Worm (Caenorhabditis elegans) whole organism, L1 larva: ENCODE measurements around the gene knl-3.

Experiments
- C04F5.9 ChIP-seq: sonication (generic microtip); optimal IDR thresholded peaks from 2 replicates; lab custom pipeline; 2016; ENCODE audit warnings: missing genetic modification characterization, missing compliant biosample characterization
- C16A3.4 ChIP-seq: fragments of 150-350 bp; optimal IDR thresholded peaks from 2 replicates; lab custom pipeline; 2014; ENCODE audit warnings: missing biosample characterization, missing genetic modification characterization
- F16B12.6 ChIP-seq: fragments of 150-350 bp; optimal IDR thresholded peaks from 2 replicates; lab custom pipeline; 2014; ENCODE audit warnings: missing biosample characterization, missing genetic modification characterization
- Y116A8C.19 ChIP-seq: sonication (generic microtip); optimal IDR thresholded peaks from 2 replicates; lab custom pipeline; 2016; ENCODE audit warnings: missing compliant biosample characterization, missing genetic modification characterization, borderline replicate concordance
- aly-2 ChIP-seq: fragments of 150-350 bp; optimal IDR thresholded peaks from 2 replicates; lab custom pipeline; 2014; ENCODE audit warnings: missing biosample characterization, missing genetic modification characterization
- blmp-1 ChIP-seq: fragments of 150-350 bp; optimal IDR thresholded peaks from 2 replicates; lab custom pipeline; 2014; ENCODE audit warnings: missing biosample characterization, missing genetic modification characterization
- ceh-8 ChIP-seq: fragments of 200-800 bp; sonication (Bioruptor generic); optimal IDR thresholded peaks from 2 replicates; lab custom pipeline; 2018; ENCODE audit warnings: mild to moderate bottlenecking, missing genetic modification characterization, moderate library complexity, missing compliant biosample characterization
- ceh-82 ChIP-seq, 3 experiments: fragments of 150-350 bp in 1 of 3; sonication (generic microtip) in 2 of 3; optimal IDR thresholded peaks; 2 replicates each; lab custom pipeline; 2014 to 2017; ENCODE audit warnings: missing biosample characterization in 3 of 3, missing genetic modification characterization in 3 of 3
- ces-1 ChIP-seq: fragments of 150-350 bp; optimal IDR thresholded peaks from 2 replicates; lab custom pipeline; 2014; ENCODE audit warnings: missing biosample characterization, missing genetic modification reagents, missing genetic modification characterization
- dpl-1 ChIP-seq, 3 experiments: fragments of 150-350 bp in 2 of 3; sonication (generic microtip) in 1 of 3; optimal IDR thresholded peaks; 2 replicates each; lab custom pipeline; 2014 to 2017; ENCODE audit warnings: missing biosample characterization in 3 of 3, missing genetic modification characterization in 3 of 3, missing genetic modification reagents in 3 of 3
- dsc-1 ChIP-seq: sonication (generic microtip); optimal IDR thresholded peaks from 2 replicates; lab custom pipeline; 2016; ENCODE audit warnings: mild to moderate bottlenecking, missing genetic modification characterization, missing compliant biosample characterization
- efl-1 ChIP-seq, 4 experiments: fragments of 150-350 bp; optimal IDR thresholded peaks in 3 of 4; peaks in 1 of 4; 1 replicate in 1 of 4; 2 replicates in 3 of 4; lab custom pipeline; 2014; ENCODE audit warnings: missing biosample characterization in 2 of 4, missing genetic modification characterization in 2 of 4, missing genetic modification reagents in 2 of 4
- egl-13 ChIP-seq: sonication (generic microtip); optimal IDR thresholded peaks from 2 replicates; lab custom pipeline; 2016; ENCODE audit warnings: missing genotype, missing genetic modification reagents, missing genetic modification characterization, missing compliant biosample characterization
- fkh-10 ChIP-seq: sonication (generic microtip); optimal IDR thresholded peaks from 2 replicates; lab custom pipeline; 2017; ENCODE audit warnings: missing biosample characterization, missing genetic modification reagents, missing genetic modification characterization
- irx-1 ChIP-seq: sonication (generic microtip); optimal IDR thresholded peaks from 2 replicates; lab custom pipeline; 2016; ENCODE audit warnings: missing genetic modification characterization, missing compliant biosample characterization
- isw-1 ChIP-seq: fragments of 200-800 bp; sonication (Bioruptor generic); IDR thresholded peaks from 2 replicates; pipeline ENCODE4 v1.3.6; 2022; ENCODE audit warnings: missing genetic modification characterization, missing compliant biosample characterization
- lin-13 ChIP-seq: fragments of 150-350 bp; optimal IDR thresholded peaks from 2 replicates; lab custom pipeline; 2014; ENCODE audit warnings: missing biosample characterization, missing genetic modification reagents, missing genetic modification characterization
- lin-14 ChIP-seq: fragments of 200-800 bp; sonication (Bioruptor generic); optimal IDR thresholded peaks from 2 replicates; lab custom pipeline; 2018; ENCODE audit warnings: mild to moderate bottlenecking, missing genetic modification characterization, moderate library complexity, missing compliant biosample characterization
- lin-15B ChIP-seq: fragments of 150-350 bp; sonication (generic microtip); optimal IDR thresholded peaks from 3 replicates; lab custom pipeline; 2014; ENCODE audit warnings: missing biosample characterization, missing genetic modification characterization
- lin-35 ChIP-seq, 2 experiments: fragments of 150-350 bp; optimal IDR thresholded peaks; 2 replicates each; lab custom pipeline; 2014; ENCODE audit warnings: missing biosample characterization in 2 of 2, missing genetic modification characterization in 2 of 2, missing genetic modification reagents in 2 of 2
- lin-39 ChIP-seq: fragments of 150-350 bp; optimal IDR thresholded peaks from 2 replicates; lab custom pipeline; 2014; ENCODE audit warnings: missing biosample characterization, missing genetic modification reagents, missing genetic modification characterization
- lsy-2 ChIP-seq, 2 experiments: fragments of 150-350 bp; optimal IDR thresholded peaks; 2 replicates each; lab custom pipeline; 2014; ENCODE audit warnings: missing biosample characterization in 2 of 2, missing genetic modification characterization in 2 of 2
- mab-9 ChIP-seq: fragments of 200-800 bp; sonication (Bioruptor generic); IDR thresholded peaks from 2 replicates; pipeline ENCODE4 v1.3.6; 2022; ENCODE audit warnings: missing genetic modification reagents, missing genetic modification characterization, missing compliant biosample characterization
- mdl-1 ChIP-seq, 2 experiments: fragments of 150-350 bp; optimal IDR thresholded peaks; 2 replicates each; lab custom pipeline; 2014 to 2017; ENCODE audit warnings: missing biosample characterization in 2 of 2, missing genetic modification characterization in 2 of 2, inconsistent platforms in 1 of 2
- nhr-19 ChIP-seq: fragments of 200-800 bp; sonication (Bioruptor generic); conservative IDR thresholded peaks from 2 replicates; pipeline ENCODE4 v1.3.6; 2022; ENCODE audit warnings: missing genetic modification characterization, missing compliant biosample characterization
- nhr-20 ChIP-seq: sonication (generic microtip); optimal IDR thresholded peaks from 2 replicates; lab custom pipeline; 2016; ENCODE audit warnings: mild to moderate bottlenecking, missing genetic modification characterization, missing compliant biosample characterization
- nhr-47 ChIP-seq: sonication (generic microtip); optimal IDR thresholded peaks from 2 replicates; lab custom pipeline; 2016; ENCODE audit warnings: mild to moderate bottlenecking, missing genetic modification characterization, moderate library complexity, missing compliant biosample characterization
- nhr-77 ChIP-seq: fragments of 150-350 bp; optimal IDR thresholded peaks from 2 replicates; lab custom pipeline; 2014; ENCODE audit warnings: missing biosample characterization, missing genetic modification characterization
- nhr-84 ChIP-seq: sonication (generic microtip); optimal IDR thresholded peaks from 2 replicates; lab custom pipeline; 2017; ENCODE audit warnings: missing biosample characterization, missing genetic modification characterization
- nhr-85 ChIP-seq: sonication (generic microtip); peaks from one replicate; lab custom pipeline; 2016; ENCODE audit warnings: missing genetic modification characterization, inconsistent platforms, missing compliant biosample characterization
- nhr-90 ChIP-seq: sonication (generic microtip); optimal IDR thresholded peaks from 2 replicates; lab custom pipeline; 2016; ENCODE audit warnings: mild to moderate bottlenecking, missing genetic modification characterization, missing compliant biosample characterization; ENCODE audit not compliant: poor library complexity
- rnt-1 ChIP-seq: sonication (generic microtip); optimal IDR thresholded peaks from 2 replicates; lab custom pipeline; 2016; ENCODE audit warnings: mild to moderate bottlenecking, missing genetic modification characterization, moderate library complexity, missing compliant biosample characterization
- skn-1 ChIP-seq: fragments of 150-350 bp; optimal IDR thresholded peaks from 2 replicates; lab custom pipeline; 2014; ENCODE audit warnings: missing biosample characterization, missing genetic modification characterization
- snu-23 ChIP-seq: sonication (generic microtip); optimal IDR thresholded peaks from 2 replicates; lab custom pipeline; 2016; ENCODE audit warnings: missing genetic modification characterization, missing compliant biosample characterization
- sptf-1 ChIP-seq: fragments of 150-350 bp; optimal IDR thresholded peaks from 2 replicates; lab custom pipeline; 2014; ENCODE audit warnings: missing biosample characterization, missing genetic modification characterization
- swsn-7 ChIP-seq: sonication (generic microtip); optimal IDR thresholded peaks from 2 replicates; lab custom pipeline; 2016; ENCODE audit warnings: missing genetic modification characterization, missing compliant biosample characterization
- tbx-2 ChIP-seq: sonication (generic microtip); optimal IDR thresholded peaks from 2 replicates; lab custom pipeline; 2016; ENCODE audit warnings: missing genetic modification characterization, missing compliant biosample characterization
- unc-30 ChIP-seq: sonication (generic microtip); optimal IDR thresholded peaks from 2 replicates; lab custom pipeline; 2017; ENCODE audit warnings: missing biosample characterization, missing genetic modification characterization
- unc-86 ChIP-seq: sonication (generic microtip); optimal IDR thresholded peaks from 2 replicates; lab custom pipeline; 2016; ENCODE audit warnings: missing genetic modification characterization, missing compliant biosample characterization
- xbp-1 ChIP-seq: sonication (generic microtip); optimal IDR thresholded peaks from 2 replicates; lab custom pipeline; 2016; ENCODE audit warnings: missing genetic modification characterization, missing compliant biosample characterization

The knl-3 gene

ce11 chrV:1908542-1908941, 39.5 kb downstream of the knl-3 start, which contains the start of gene srp-3 (continued):
- no peak for TF ChIP-seq ceh-8 (GFP tag; lab: Kevin White, UChicago)
- no peak for TF ChIP-seq lin-39
- TF ChIP-seq fkh-10 (GFP tag; lab: Kevin White, UChicago) = no peak

ce11 chrV:1911102-1911501, 42.1 kb downstream of the knl-3 start, which contains the start of gene Y32G9A.3:
TSS of gene Y32G9A.3 (plus strand) at chrV:1911402.
- no peak for TF ChIP-seq lsy-2 (tag; optimal IDR thresholded peaks at IDR 0.05; lab: Kevin White, UChicago)
- no peak for TF ChIP-seq nhr-47
- TF ChIP-seq mab-9 (GFP tag; lab: Robert Waterston, UW) = no peak

- no peak for TF ChIP-seq F16B12.6 (tag; lab: Kevin White, UChicago)
- TF ChIP-seq ceh-82 (tag; optimal IDR thresholded peaks at IDR 0.05; lab: Kevin White, UChicago) = peak in 1 of 3 experiments; percentile 36
- no peak for TF ChIP-seq C04F5.9 (tag; lab: Kevin White, UChicago)
- peak; percentile 62 to 64 for TF ChIP-seq efl-1 (optimal IDR thresholded peaks at IDR 0.05; lab: Kevin White, UChicago)
- peak; percentile 59 to 94 for TF ChIP-seq efl-1 (GFP tag; optimal IDR thresholded peaks at IDR 0.05 in 1 of 2; lab: Kevin White, UChicago)
- no peak for TF ChIP-seq mdl-1 (tag; optimal IDR thresholded peaks at IDR 0.05; lab: Kevin White, UChicago)
- TF ChIP-seq lin-13 = peak; percentile 35
- peak; percentile 16 for TF ChIP-seq nhr-77 (tag; lab: Kevin White, UChicago)
- TF ChIP-seq blmp-1 (tag; lab: Kevin White, UChicago) = peak; percentile 81
- peak; percentile 1 for TF ChIP-seq xbp-1 (tag; lab: Kevin White, UChicago)
- peak; percentile 49 for TF ChIP-seq nhr-20
- peak; percentile 30 for TF ChIP-seq swsn-7 (tag; lab: Kevin White, UChicago)
- TF ChIP-seq nhr-85 (tag; lab: Kevin White, UChicago) = peak; percentile 68
- TF ChIP-seq nhr-90 (tag; lab: Kevin White, UChicago) = peak; percentile 42
- peak; percentile 20 for TF ChIP-seq dsc-1
- peak; percentile 43 to 62 (median 61) for TF ChIP-seq dpl-1 (GFP tag; optimal IDR thresholded peaks at IDR 0.05; lab: Kevin White, UChicago)
- TF ChIP-seq C16A3.4 = peak; percentile 53
- TF ChIP-seq unc-30 (tag; lab: Kevin White, UChicago) = no peak
- TF ChIP-seq aly-2 (tag; lab: Kevin White, UChicago) = no peak
- TF ChIP-seq sptf-1 = no peak
- peak; percentile 6; the same call in 1 of the 2 replicates for TF ChIP-seq isw-1 (GFP tag; lab: Robert Waterston, UW)
- peak; percentile 43 for TF ChIP-seq skn-1 (tag; lab: Kevin White, UChicago)
- no peak for TF ChIP-seq ceh-8 (GFP tag; lab: Kevin White, UChicago)
- peak in 1 of 2 experiments; percentile 72 for TF ChIP-seq lsy-2 (tag; optimal IDR thresholded peaks at IDR 0.05; lab: Kevin White, UChicago)
- TF ChIP-seq ces-1 (GFP tag; lab: Kevin White, UChicago) = no peak
- peak; percentile 63 for TF ChIP-seq snu-23 (GFP tag; lab: Kevin White, UChicago)
- TF ChIP-seq lin-35 (GFP tag; optimal IDR thresholded peaks at IDR 0.05; lab: Kevin White, UChicago) = peak; percentile 51 to 78
- TF ChIP-seq nhr-19 (GFP tag; lab: Robert Waterston, UW) = no peak
- peak; percentile 45 for TF ChIP-seq rnt-1 (tag; lab: Kevin White, UChicago)
- TF ChIP-seq egl-13 (tag; lab: Kevin White, UChicago) = no peak
- no peak for TF ChIP-seq unc-86 (tag; lab: Kevin White, UChicago)
- TF ChIP-seq tbx-2 = peak; percentile 32
- no peak for TF ChIP-seq Y116A8C.19 (tag; lab: Kevin White, UChicago)
- no peak for TF ChIP-seq lin-14 (GFP tag; lab: Kevin White, UChicago)
- no peak for TF ChIP-seq irx-1
- peak; percentile 22 for TF ChIP-seq lin-15B (tag; lab: Kevin White, UChicago)
- no peak for TF ChIP-seq nhr-84 (tag; lab: Kevin White, UChicago)
Observed at ce11 chrV:1918030-1918559, 49.1 kb downstream of the knl-3 start, which contains the start of gene Y32G9A.2. TSS of gene Y32G9A.2 (plus strand) at chrV:1918509.
